Worm (Caenorhabditis elegans): ENCODE data around the gene C10E2.5.

C10E2.5 gene

ce11 chrX:16732259-16732658 lies 22.1 kb downstream of the C10E2.5 start:
- TF ChIP-seq sem-2 (GFP tag; optimal IDR thresholded peaks at IDR 0.05) = no peak

- TF ChIP-seq unc-120 (tag; optimal IDR thresholded peaks at IDR 0.05; ENCODE audit: poor library complexity, severe bottlenecking) = no peak
- no peak for TF ChIP-seq drap-1 (GFP tag; optimal IDR thresholded peaks at IDR 0.05)
- TF ChIP-seq nhr-12 (tag; optimal IDR thresholded peaks at IDR 0.05) = no peak
- TF ChIP-seq tbx-8 (GFP tag; optimal IDR thresholded peaks at IDR 0.05) = no peak
- TF ChIP-seq ceh-43 (GFP tag; optimal IDR thresholded peaks at IDR 0.05) = no peak
- no peak for TF ChIP-seq ceh-39 (tag; optimal IDR thresholded peaks at IDR 0.05)
- TF ChIP-seq nhr-2 (tag; optimal IDR thresholded peaks at IDR 0.05) = no peak
- TF ChIP-seq lin-32 (GFP tag; optimal IDR thresholded peaks at IDR 0.05) = no peak
- no peak for TF ChIP-seq bed-3 (GFP tag; optimal IDR thresholded peaks at IDR 0.05)
- no peak for TF ChIP-seq ztf-11 (tag; optimal IDR thresholded peaks at IDR 0.05)
- TF ChIP-seq zip-8 (tag; optimal IDR thresholded peaks at IDR 0.05) = no peak
- no peak for TF ChIP-seq elt-1 (tag; optimal IDR thresholded peaks at IDR 0.05; ENCODE audit: borderline replicate concordance, insufficient read depth)
- no peak for TF ChIP-seq hlh-1 (tag; optimal IDR thresholded peaks at IDR 0.05)
- no peak for TF ChIP-seq nhr-28 (tag; optimal IDR thresholded peaks at IDR 0.05)
- no peak for TF ChIP-seq lsy-2 (tag; optimal IDR thresholded peaks at IDR 0.05)
- no peak for TF ChIP-seq cnd-1 (tag; optimal IDR thresholded peaks at IDR 0.05)
- TF ChIP-seq pha-4 (tag; optimal IDR thresholded peaks at IDR 0.05) = no peak
Measured at ce11 chrX:16731167-16731566, 23.2 kb downstream of the C10E2.5 start.

ce11 chrX:16729259-16729658 lies 25.1 kb downstream of the C10E2.5 start, which contains the start of gene hda-4:
Gene hda-4 (plus strand): TSS chrX:16729559.
- TF ChIP-seq bed-3 (GFP tag; optimal IDR thresholded peaks at IDR 0.05) (no peak), mab-5 (tag; optimal IDR thresholded peaks at IDR 0.05) (no peak), unc-120 (tag; optimal IDR thresholded peaks at IDR 0.05; ENCODE audit: poor library complexity, severe bottlenecking) (no peak), lin-13 (tag; optimal IDR thresholded peaks at IDR 0.05) (no peak), lsy-2 (tag; optimal IDR thresholded peaks at IDR 0.05) (no peak), mep-1 (tag; optimal IDR thresholded peaks at IDR 0.05) (no peak), ceh-83 (GFP tag; optimal IDR thresholded peaks at IDR 0.05) (no peak), nhr-237 (tag; optimal IDR thresholded peaks at IDR 0.05) (no peak), sptf-1 (tag; optimal IDR thresholded peaks at IDR 0.05) (no peak)

- TF ChIP-seq nhr-28 (tag; optimal IDR thresholded peaks at IDR 0.05) (no peak), lin-32 (GFP tag; optimal IDR thresholded peaks at IDR 0.05) (no peak), mls-2 (tag; optimal IDR thresholded peaks at IDR 0.05) (peak; percentile 85), nhr-76 (tag; optimal IDR thresholded peaks at IDR 0.05) (peak; percentile 41), M03D4.4 (tag; optimal IDR thresholded peaks at IDR 0.05) (peak; percentile 67), elt-1 (tag; optimal IDR thresholded peaks at IDR 0.05; ENCODE audit: borderline replicate concordance, insufficient read depth) (peak; percentile 81), nhr-237 (tag; optimal IDR thresholded peaks at IDR 0.05) (peak; percentile 88), nhr-12 (tag; optimal IDR thresholded peaks at IDR 0.05) (no peak), elt-3 (tag; optimal IDR thresholded peaks at IDR 0.05) (no peak), bed-3 (GFP tag; optimal IDR thresholded peaks at IDR 0.05) (peak; percentile 50), ces-1 (GFP tag; optimal IDR thresholded peaks at IDR 0.05) (peak; percentile 66), unc-120 (tag; optimal IDR thresholded peaks at IDR 0.05; ENCODE audit: poor library complexity, severe bottlenecking) (peak; percentile 87), flh-1 (GFP tag; optimal IDR thresholded peaks at IDR 0.05) (no peak), blmp-1 (tag; optimal IDR thresholded peaks at IDR 0.05) (peak; percentile 52), ceh-83 (GFP tag; optimal IDR thresholded peaks at IDR 0.05) (no peak), tbx-8 (GFP tag; optimal IDR thresholded peaks at IDR 0.05) (no peak), hlh-1 (tag; optimal IDR thresholded peaks at IDR 0.05) (peak; percentile 59), unc-39 (tag; optimal IDR thresholded peaks at IDR 0.05) (no peak), snpc-4 (tag; optimal IDR thresholded peaks at IDR 0.05) (no peak), ceh-43 (GFP tag; optimal IDR thresholded peaks at IDR 0.05) (peak; percentile 31), ztf-11 (tag; optimal IDR thresholded peaks at IDR 0.05) (peak; percentile 13), mep-1 (tag; optimal IDR thresholded peaks at IDR 0.05) (peak; percentile 85), drap-1 (GFP tag; optimal IDR thresholded peaks at IDR 0.05) (peak; percentile 86), mab-5 (tag; optimal IDR thresholded peaks at IDR 0.05) (no peak), pha-4 (tag; optimal IDR thresholded peaks at IDR 0.05) (peak; percentile 87), cnd-1 (tag; optimal IDR thresholded peaks at IDR 0.05) (peak; percentile 61), ham-2 (GFP tag; optimal IDR thresholded peaks at IDR 0.05) (peak; percentile 38), ceh-39 (tag; optimal IDR thresholded peaks at IDR 0.05) (no peak), sem-2 (GFP tag; optimal IDR thresholded peaks at IDR 0.05) (no peak), lsy-2 (tag; optimal IDR thresholded peaks at IDR 0.05) (peak; percentile 66), nhr-2 (tag; optimal IDR thresholded peaks at IDR 0.05) (no peak), zip-8 (tag; optimal IDR thresholded peaks at IDR 0.05) (no peak), unc-62 (GFP tag; optimal IDR thresholded peaks at IDR 0.05) (peak; percentile 76), sptf-1 (tag; optimal IDR thresholded peaks at IDR 0.05) (peak; percentile 83), lin-13 (tag; optimal IDR thresholded peaks at IDR 0.05) (peak; percentile 49)
Measured at ce11 chrX:16726879-16727278, 27.5 kb downstream of the C10E2.5 start.
